Fruit fly (Drosophila melanogaster): ENCODE results near the gene Cpr100A.

The Cpr100A gene

DNA sequence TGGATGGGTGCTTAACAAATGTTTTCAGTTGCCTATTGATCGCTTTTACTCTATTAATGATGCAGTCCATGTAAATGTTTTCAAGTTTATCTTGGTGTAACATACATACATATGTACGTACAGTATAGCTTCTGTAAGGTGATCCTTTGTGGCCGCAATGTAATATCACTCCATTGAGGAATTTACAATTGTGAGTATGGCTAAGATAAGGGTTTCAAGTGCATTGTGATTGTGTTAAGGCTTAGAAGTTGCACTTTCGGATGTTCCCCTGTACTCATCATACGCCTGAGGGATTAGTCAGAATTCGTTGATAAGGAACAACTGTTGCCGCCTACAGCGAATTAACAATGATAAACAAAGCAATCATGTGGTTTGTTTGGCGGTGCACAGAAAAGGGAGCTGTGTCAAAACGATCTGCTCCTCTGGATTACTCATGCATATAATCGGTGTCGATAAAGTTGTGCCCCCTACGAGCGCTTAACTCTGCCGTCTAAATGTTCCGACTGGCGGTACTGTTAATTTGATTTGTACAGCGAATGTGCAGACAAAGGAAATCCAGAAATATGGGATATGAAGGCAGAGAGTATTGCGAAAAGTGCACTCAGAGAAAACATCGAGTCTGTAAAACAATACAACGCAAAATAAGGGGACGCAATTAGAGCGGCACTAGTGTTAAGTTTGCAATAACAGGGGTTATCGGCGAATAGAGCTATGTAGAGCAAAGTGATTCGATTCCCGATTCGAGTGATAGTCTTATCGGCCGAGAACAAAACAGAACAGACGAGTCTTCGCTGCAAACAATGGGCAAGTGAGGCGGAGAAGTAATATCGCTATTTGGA is 20.6 kb downstream of the Cpr100A start (continued):
- TF ChIP-seq abd-A (tag; optimal IDR thresholded peaks at IDR 0.05) (no peak), pita (GFP tag; optimal IDR thresholded peaks at IDR 0.05) (no peak), ac (GFP tag; optimal IDR thresholded peaks at IDR 0.05) (no peak), MBD-R2 (GFP tag; IDR thresholded peaks at IDR 0.05) (peak; percentile 50; the same call in 1 of the 2 replicates), ash1 (GFP tag; optimal IDR thresholded peaks at IDR 0.05) (no peak), shn (GFP tag; optimal IDR thresholded peaks at IDR 0.05) (peak; percentile 38), CG15011 (GFP tag; optimal IDR thresholded peaks at IDR 0.05) (peak; percentile 17), jumu (GFP tag; optimal IDR thresholded peaks at IDR 0.05) (peak; percentile 62), salm (tag; optimal IDR thresholded peaks at IDR 0.05) (peak; percentile 29), Six4 (GFP tag; optimal IDR thresholded peaks at IDR 0.05) (no peak), CG11695 (GFP tag; IDR thresholded peaks at IDR 0.05) (peak; percentile 52; the same call in 1 of the 3 replicates), mirr (GFP tag; optimal IDR thresholded peaks at IDR 0.05) (no peak), onecut (GFP tag; IDR thresholded peaks at IDR 0.05) (peak; percentile 42), CG7839 (tag; optimal IDR thresholded peaks at IDR 0.05) (peak; percentile 84), Opbp (GFP tag; IDR thresholded peaks at IDR 0.05; ENCODE audit: partially characterized antibody) (no peak), CG14710 (tag; optimal IDR thresholded peaks at IDR 0.05) (peak; percentile 32), sqz (GFP tag; optimal IDR thresholded peaks at IDR 0.05) (no peak), CrebB (tag; optimal IDR thresholded peaks at IDR 0.05) (no peak), insv (GFP tag; optimal IDR thresholded peaks at IDR 0.05) (no peak), lola (GFP tag; optimal IDR thresholded peaks at IDR 0.05) (peak in 1 of 3 experiments; percentile 23), Mes4 (GFP tag; optimal IDR thresholded peaks at IDR 0.05) (no peak), Antp (GFP tag; optimal IDR thresholded peaks at IDR 0.05) (peak; percentile 62), CG2678 (tag; optimal IDR thresholded peaks at IDR 0.05) (peak; percentile 77), Gug (GFP tag; IDR thresholded peaks at IDR 0.05) (peak; percentile 74; the same call in 3 of the 4 replicates), HmgZ (tag; optimal IDR thresholded peaks at IDR 0.05) (peak; percentile 5), Dip2 (GFP tag; IDR thresholded peaks at IDR 0.05) (no peak), Awh (GFP tag; IDR thresholded peaks at IDR 0.05) (no peak), CG12769 (tag; optimal IDR thresholded peaks at IDR 0.05) (no peak), her (GFP tag; optimal IDR thresholded peaks at IDR 0.05) (peak; percentile 65), CG6175 (GFP tag; IDR thresholded peaks at IDR 0.05) (no peak), CG33557 (GFP tag; optimal IDR thresholded peaks at IDR 0.05) (peak; percentile 35), CG12659 (GFP tag; optimal IDR thresholded peaks at IDR 0.05) (peak; percentile 45), CG3281 (GFP tag; optimal IDR thresholded peaks at IDR 0.05) (peak; percentile 59), row (GFP tag; IDR thresholded peaks at IDR 0.05) (peak; percentile 79), Mad (GFP tag; optimal IDR thresholded peaks at IDR 0.05) (peak; percentile 35), CG10543 (GFP tag; optimal IDR thresholded peaks at IDR 0.05) (peak; percentile 40), CG16815 (GFP tag; optimal IDR thresholded peaks at IDR 0.05) (peak; percentile 4), az2 (GFP tag; optimal IDR thresholded peaks at IDR 0.05) (peak; percentile 64), CG2120 (GFP tag; optimal IDR thresholded peaks at IDR 0.05) (peak; percentile 78), hb (GFP tag; IDR thresholded peaks at IDR 0.05; ENCODE audit: partially characterized antibody) (no peak), kay (GFP tag; optimal IDR thresholded peaks at IDR 0.05) (peak; percentile 38), chm (GFP tag; IDR thresholded peaks at IDR 0.05) (peak; percentile 80), CG13624 (GFP tag; optimal IDR thresholded peaks at IDR 0.05) (peak; percentile 52), CG17328 (GFP tag; IDR thresholded peaks at IDR 0.05) (peak; percentile 63), bigmax (GFP tag; optimal IDR thresholded peaks at IDR 0.05) (no peak), lab (GFP tag; optimal IDR thresholded peaks at IDR 0.05) (peak; percentile 77), vfl (GFP tag; optimal IDR thresholded peaks at IDR 0.05) (peak; percentile 35), HmgD (GFP tag; optimal IDR thresholded peaks at IDR 0.05) (no peak), fu2 (GFP tag; optimal IDR thresholded peaks at IDR 0.05) (peak; percentile 46)
